Worm (Caenorhabditis elegans): ENCODE measurements around the gene aip-1.

- TF ChIP-seq F52B5.7 (tag; optimal IDR thresholded peaks at IDR 0.05) (no peak), ztf-26 (tag; optimal IDR thresholded peaks at IDR 0.05) (no peak)
These were observed 31.3 kb upstream of the aip-1 start, which contains the start of gene eol-1 for ce11 chrV:13980807-13981206.
